Fruit fly (Drosophila melanogaster) whole organism, embryonic: ENCODE measurements around the gene Cep97.

Source experiments
- CG10979 ChIP-seq: fragments of 200-800 bp; sonication (Bioruptor generic); optimal IDR thresholded peaks from 2 replicates; lab custom pipeline; 2018; ENCODE audit warnings: missing biosample characterization, mild to moderate bottlenecking, missing genetic modification characterization, moderate library complexity
- CG12391 ChIP-seq: fragments of 200-800 bp; sonication (Bioruptor generic); optimal IDR thresholded peaks from 3 replicates; lab custom pipeline; 2018; ENCODE audit warnings: missing biosample characterization, mild to moderate bottlenecking, missing genetic modification characterization, moderate library complexity
- CG13775 ChIP-seq: fragments of 200-800 bp; sonication (Bioruptor generic); optimal IDR thresholded peaks from 3 replicates; lab custom pipeline; 2017; ENCODE audit warnings: missing biosample characterization, mild to moderate bottlenecking, missing genetic modification characterization
- CG14710 ChIP-seq: fragments of 200-800 bp; sonication (Bioruptor generic); optimal IDR thresholded peaks from 3 replicates; lab custom pipeline; 2019; ENCODE audit warnings: missing biosample characterization, mild to moderate bottlenecking, missing genetic modification characterization, moderate library complexity
- CG15696 ChIP-seq: fragments of 200-800 bp; sonication (Bioruptor generic); optimal IDR thresholded peaks from 2 replicates; lab custom pipeline; 2019; ENCODE audit warnings: missing biosample characterization, mild to moderate bottlenecking, missing genetic modification characterization, moderate library complexity
- CG1603 ChIP-seq: fragments of 200-800 bp; sonication (Bioruptor generic); optimal IDR thresholded peaks from 2 replicates; lab custom pipeline; 2019; ENCODE audit warnings: missing biosample characterization, mild to moderate bottlenecking, missing genetic modification characterization, moderate library complexity
- CG17328 ChIP-seq: fragments of 200-800 bp; sonication (Bioruptor generic); IDR thresholded peaks from 2 replicates; pipeline ENCODE4 v1.3.6; 2022; ENCODE audit warnings: missing biosample characterization, missing genetic modification characterization
- CG17829 ChIP-seq: fragments of 200-800 bp; optimal IDR thresholded peaks from 2 replicates; lab custom pipeline; 2019; ENCODE audit warnings: missing biosample characterization, mild to moderate bottlenecking, missing genetic modification characterization, moderate library complexity
- CG18619 ChIP-seq: fragments of 200-800 bp; sonication (Bioruptor generic); optimal IDR thresholded peaks from 3 replicates; lab custom pipeline; 2017; ENCODE audit warnings: missing biosample characterization, mild to moderate bottlenecking, missing genetic modification characterization
- CG30431 ChIP-seq: fragments of 200-800 bp; sonication (Bioruptor generic); optimal IDR thresholded peaks from 2 replicates; lab custom pipeline; 2017; ENCODE audit warnings: missing biosample characterization, missing genetic modification characterization
- CG31388 ChIP-seq: fragments of 200-800 bp; sonication (Bioruptor generic); optimal IDR thresholded peaks from 2 replicates; lab custom pipeline; 2016; ENCODE audit warnings: missing biosample characterization, missing genetic modification characterization
- CG4328 ChIP-seq: fragments of 200-800 bp; sonication (Bioruptor generic); optimal IDR thresholded peaks from 3 replicates; lab custom pipeline; 2017; ENCODE audit warnings: missing biosample characterization, missing genetic modification reagents, missing genetic modification characterization
- CG4404 ChIP-seq: fragments of 200-800 bp; sonication (Bioruptor generic); IDR thresholded peaks from 2 replicates; pipeline ENCODE4 v1.3.6; 2022; ENCODE audit warnings: missing biosample characterization, missing genetic modification characterization
- CG4424 ChIP-seq: fragments of 200-800 bp; sonication (Bioruptor generic); optimal IDR thresholded peaks from 3 replicates; lab custom pipeline; 2016; ENCODE audit warnings: missing biosample characterization, missing genetic modification characterization
- CG4730 ChIP-seq: fragments of 200-800 bp; sonication (Bioruptor generic); IDR thresholded peaks from 2 replicates; pipeline ENCODE4 v1.3.6; 2022; ENCODE audit warnings: missing biosample characterization, missing genetic modification characterization
- CG6689 ChIP-seq: fragments of 200-800 bp; sonication (Bioruptor generic); IDR thresholded peaks from 2 replicates; pipeline ENCODE4 v1.3.6; 2022; ENCODE audit warnings: missing biosample characterization, missing genetic modification characterization
- CG7372 ChIP-seq: fragments of 200-800 bp; sonication (Bioruptor generic); IDR thresholded peaks from 2 replicates; pipeline ENCODE4 v1.3.6; 2022; ENCODE audit warnings: missing biosample characterization, missing genetic modification characterization
- CG8765 ChIP-seq: fragments of 200-800 bp; sonication (Bioruptor generic); IDR thresholded peaks from 2 replicates; pipeline ENCODE4 v1.3.6; 2022; ENCODE audit warnings: missing biosample characterization, missing genetic modification characterization
- CG8924 ChIP-seq: fragments of 200-800 bp; optimal IDR thresholded peaks from 3 replicates; lab custom pipeline; 2019; ENCODE audit warnings: missing biosample characterization, mild to moderate bottlenecking, missing genetic modification characterization, moderate library complexity
- CG9727 ChIP-seq: fragments of 200-800 bp; sonication (Bioruptor generic); optimal IDR thresholded peaks from 3 replicates; lab custom pipeline; 2017; ENCODE audit warnings: missing biosample characterization, mild to moderate bottlenecking, missing genetic modification characterization
- Camta ChIP-seq: fragments of 200-800 bp; sonication (Bioruptor generic); optimal IDR thresholded peaks from 2 replicates; lab custom pipeline; 2016; ENCODE audit warnings: missing biosample characterization, missing genetic modification characterization
- D ChIP-seq, 2 experiments: fragments of 200-800 bp in 1 of 2; fragments of >200 bp in 1 of 2; sonication (Bioruptor generic) in 1 of 2; optimal IDR thresholded peaks; 2 replicates in 1 of 2; 3 replicates in 1 of 2; lab custom pipeline; 2017; ENCODE audit warnings: mild to moderate bottlenecking in 1 of 2, missing biosample characterization in 1 of 2, missing genetic modification characterization in 1 of 2, missing genetic modification reagents in 1 of 2
- Dp ChIP-seq: fragments of 200-800 bp; sonication (Bioruptor generic); optimal IDR thresholded peaks from 2 replicates; lab custom pipeline; 2018; ENCODE audit warnings: missing biosample characterization, mild to moderate bottlenecking, missing genetic modification characterization, moderate library complexity
- Hsf ChIP-seq: fragments of 200-800 bp; sonication (Bioruptor generic); optimal IDR thresholded peaks from 3 replicates; lab custom pipeline; 2016; ENCODE audit warnings: missing biosample characterization, missing genetic modification characterization
- Jarid2 ChIP-seq: fragments of 200-800 bp; sonication (Bioruptor generic); optimal IDR thresholded peaks from 3 replicates; lab custom pipeline; 2017; ENCODE audit warnings: mild to moderate bottlenecking, missing biosample characterization, missing genetic modification reagents, missing genetic modification characterization
- Spps ChIP-seq: fragments of 200-800 bp; sonication (Bioruptor generic); optimal IDR thresholded peaks from 2 replicates; lab custom pipeline; 2018; ENCODE audit warnings: missing biosample characterization, mild to moderate bottlenecking, missing genetic modification characterization
- Ssrp ChIP-seq: fragments of 200-800 bp; sonication (Bioruptor generic); optimal IDR thresholded peaks from 2 replicates; lab custom pipeline; 2018; ENCODE audit warnings: missing biosample characterization, mild to moderate bottlenecking, missing genetic modification characterization, moderate library complexity
- Usf ChIP-seq: fragments of 200-800 bp; sonication (Bioruptor generic); optimal IDR thresholded peaks from 2 replicates; lab custom pipeline; 2017; ENCODE audit warnings: missing genotype, missing biosample characterization, missing genetic modification characterization
- Xrp1 ChIP-seq: fragments of 200-800 bp; sonication (Bioruptor generic); IDR thresholded peaks from 2 replicates; pipeline ENCODE4 v1.3.6; 2022; ENCODE audit warnings: missing biosample characterization, missing genetic modification characterization
- ac ChIP-seq: fragments of 200-800 bp; sonication (Bioruptor generic); optimal IDR thresholded peaks from 3 replicates; lab custom pipeline; 2017; ENCODE audit warnings: missing biosample characterization, mild to moderate bottlenecking, missing genetic modification characterization
- ara ChIP-seq: fragments of 200-800 bp; sonication (Bioruptor generic); IDR thresholded peaks from 2 replicates; pipeline ENCODE4 v1.3.6; 2022; ENCODE audit warnings: missing biosample characterization, missing genetic modification characterization
- az2 ChIP-seq: fragments of 200-800 bp; sonication (Bioruptor generic); optimal IDR thresholded peaks from 3 replicates; lab custom pipeline; 2016; ENCODE audit warnings: missing biosample characterization, missing genetic modification characterization
- btn ChIP-seq: fragments of 200-800 bp; sonication (Bioruptor generic); optimal IDR thresholded peaks from 2 replicates; lab custom pipeline; 2016; ENCODE audit warnings: missing biosample characterization, missing genetic modification characterization
- cg ChIP-seq: fragments of 200-800 bp; sonication (Bioruptor generic); optimal IDR thresholded peaks from 3 replicates; lab custom pipeline; 2019; ENCODE audit warnings: missing biosample characterization, mild to moderate bottlenecking, missing genetic modification characterization, moderate library complexity
- crp ChIP-seq, 2 experiments: fragments of 200-800 bp; sonication (Bioruptor generic); optimal IDR thresholded peaks; 2 replicates in 1 of 2; 3 replicates in 1 of 2; lab custom pipeline; 2017; ENCODE audit warnings: missing biosample characterization in 2 of 2, missing genetic modification characterization in 2 of 2, mild to moderate bottlenecking in 1 of 2, moderate library complexity in 1 of 2
- dan ChIP-seq: fragments of 200-800 bp; sonication (Bioruptor generic); IDR thresholded peaks from 2 replicates; pipeline ENCODE4 v1.3.6; 2022; ENCODE audit warnings: missing biosample characterization, missing genetic modification characterization
- dati ChIP-seq: fragments of 200-800 bp; sonication (Bioruptor generic); IDR thresholded peaks from 2 replicates; pipeline ENCODE4 v1.3.6; 2022; ENCODE audit warnings: missing biosample characterization, missing genetic modification characterization
- fd102C ChIP-seq: fragments of 200-800 bp; sonication (Bioruptor generic); optimal IDR thresholded peaks from 2 replicates; lab custom pipeline; 2018; ENCODE audit warnings: missing biosample characterization, mild to moderate bottlenecking, missing genetic modification characterization, moderate library complexity
- gcm ChIP-seq: fragments of 200-800 bp; sonication (Bioruptor generic); optimal IDR thresholded peaks from 2 replicates; lab custom pipeline; 2019; ENCODE audit warnings: missing biosample characterization, mild to moderate bottlenecking, missing genetic modification characterization, moderate library complexity
- grau ChIP-seq: fragments of 200-800 bp; optimal IDR thresholded peaks from 3 replicates; lab custom pipeline; 2019; ENCODE audit warnings: missing biosample characterization, mild to moderate bottlenecking, missing genetic modification characterization, moderate library complexity
- lilli ChIP-seq: fragments of 200-800 bp; sonication (Bioruptor generic); optimal IDR thresholded peaks from 3 replicates; lab custom pipeline; 2016; ENCODE audit warnings: missing biosample characterization, missing genetic modification characterization
- lola ChIP-seq, 3 experiments: fragments of >200 bp in 2 of 3; fragments of 200-800 bp in 1 of 3; sonication (Bioruptor generic) in 1 of 3; optimal IDR thresholded peaks; 2 replicates each; lab custom pipeline; 2017 to 2019; ENCODE audit warnings: missing biosample characterization in 3 of 3, missing genetic modification characterization in 3 of 3, mild to moderate bottlenecking in 1 of 3, moderate library complexity in 1 of 3
- nmo ChIP-seq: fragments of 200-800 bp; sonication (Bioruptor generic); optimal IDR thresholded peaks from 2 replicates; lab custom pipeline; 2018; ENCODE audit warnings: missing biosample characterization, mild to moderate bottlenecking, missing genetic modification characterization, moderate library complexity
- prd ChIP-seq, 3 experiments: fragments of >200 bp in 2 of 3; fragments of 200-800 bp in 1 of 3; sonication (Bioruptor generic) in 1 of 3; optimal IDR thresholded peaks in 2 of 3; IDR thresholded peaks in 1 of 3; 2 replicates in 2 of 3; 3 replicates in 1 of 3; pipeline versions ENCODE4 v1.3.6 to Lab custom; 2017 to 2022; ENCODE audit warnings: missing biosample characterization in 1 of 3, missing genetic modification characterization in 1 of 3
- sisA ChIP-seq: fragments of 200-800 bp; sonication (Bioruptor generic); IDR thresholded peaks from 2 replicates; pipeline ENCODE4 v1.3.6; 2022; ENCODE audit warnings: missing biosample characterization, missing genetic modification characterization
- tin ChIP-seq: fragments of 200-800 bp; sonication (Bioruptor generic); optimal IDR thresholded peaks from 3 replicates; lab custom pipeline; 2016; ENCODE audit warnings: missing biosample characterization, missing genetic modification characterization
- twi ChIP-seq: fragments of 200-800 bp; optimal IDR thresholded peaks from 2 replicates; lab custom pipeline; 2019; ENCODE audit warnings: missing biosample characterization, mild to moderate bottlenecking, missing genetic modification characterization, moderate library complexity
- zf30C ChIP-seq: fragments of 200-800 bp; sonication (Bioruptor generic); optimal IDR thresholded peaks from 3 replicates; lab custom pipeline; 2018; ENCODE audit warnings: missing biosample characterization, mild to moderate bottlenecking, missing genetic modification characterization
- zfh1 ChIP-seq: fragments of 200-800 bp; sonication (Bioruptor generic); IDR thresholded peaks from 3 replicates; pipeline ENCODE4 v1.3.6; 2022; ENCODE audit warnings: missing biosample characterization, missing genetic modification characterization

Gene Cep97

dm6 chr2L:3818903-3819302 lies 48.6 kb upstream of the Cep97 start (continued):
- TF ChIP-seq Xrp1 (GFP tag; lab: Robert Waterston, UW) (peak; percentile 81), fd102C (peak; percentile 65), CG6689 (GFP tag; lab: Robert Waterston, UW) (peak; percentile 42; the same call in 1 of the 2 replicates), ara (GFP tag; lab: Robert Waterston, UW) (peak; percentile 66), dan (GFP tag; lab: Robert Waterston, UW) (peak; percentile 33; the same call in 1 of the 2 replicates), tin (GFP tag; lab: Kevin White, UChicago) (peak; percentile 20), Hsf (GFP tag; lab: Kevin White, UChicago) (peak; percentile 19), lilli (GFP tag; lab: Kevin White, UChicago) (peak; percentile 12), CG18619 (GFP tag; lab: Kevin White, UChicago) (no peak), CG10979 (tag; lab: Kevin White, UChicago) (peak; percentile 32), CG14710 (tag; lab: Kevin White, UChicago) (peak; percentile 40), CG8924 (peak; percentile 21), btn (GFP tag; lab: Kevin White, UChicago) (no peak), CG13775 (GFP tag; lab: Kevin White, UChicago) (peak; percentile 10), CG17328 (GFP tag; lab: Robert Waterston, UW) (peak; percentile 48; the same call in 1 of the 2 replicates), D (optimal IDR thresholded peaks at IDR 0.05; lab: Kevin White, UChicago) (no peak), D (GFP tag; optimal IDR thresholded peaks at IDR 0.05; lab: Kevin White, UChicago) (peak; percentile 3), Jarid2 (GFP tag; lab: Kevin White, UChicago) (no peak), prd (optimal IDR thresholded peaks at IDR 0.05; lab: Kevin White, UChicago) (no peak), prd (GFP tag; IDR thresholded peaks at IDR 0.05; lab: Robert Waterston, UW) (peak; percentile 76), dati (GFP tag; lab: Robert Waterston, UW) (no peak), grau (tag; lab: Kevin White, UChicago) (peak; percentile 13), Camta (GFP tag; lab: Kevin White, UChicago) (peak; percentile 3), twi (peak; percentile 94), az2 (GFP tag; lab: Kevin White, UChicago) (peak; percentile 17), CG7372 (GFP tag; lab: Robert Waterston, UW) (no peak), CG9727 (GFP tag; lab: Kevin White, UChicago) (peak; percentile 72), lola (GFP tag; optimal IDR thresholded peaks at IDR 0.05; lab: Kevin White, UChicago) (peak in 1 of 3 experiments; percentile 44), CG12391 (tag; lab: Kevin White, UChicago) (peak; percentile 28), CG4730 (GFP tag; lab: Robert Waterston, UW) (no peak), CG4404 (peak; percentile 71), Ssrp (tag; lab: Kevin White, UChicago) (peak; percentile 38), CG1603 (peak; percentile 60), CG31388 (no peak), CG8765 (GFP tag; lab: Robert Waterston, UW) (peak; percentile 68; the same call in 1 of the 2 replicates), ac (peak; percentile 61), gcm (no peak), Spps (tag; lab: Kevin White, UChicago) (no peak), nmo (GFP tag; lab: Kevin White, UChicago) (peak; percentile 11), CG4424 (peak; percentile 15), Dp (GFP tag; lab: Kevin White, UChicago) (no peak), zf30C (GFP tag; lab: Kevin White, UChicago) (peak; percentile 88), CG15696 (tag; lab: Kevin White, UChicago) (peak; percentile 80), CG17829 (peak; percentile 60), CG4328 (no peak), Usf (no peak), sisA (GFP tag; lab: Robert Waterston, UW) (no peak), CG30431 (peak; percentile 24), zfh1 (peak; percentile 63; the same call in 2 of the 3 replicates), crp (GFP tag; optimal IDR thresholded peaks at IDR 0.05; lab: Kevin White, UChicago) (no peak), cg (GFP tag; lab: Kevin White, UChicago) (peak; percentile 4)
